Fruit fly (Drosophila melanogaster): ENCODE results near the gene I-t.
A peak's percentile ranks its signal among the peaks of the same experiment; 100 is the strongest.

Gene I-t

DNA sequence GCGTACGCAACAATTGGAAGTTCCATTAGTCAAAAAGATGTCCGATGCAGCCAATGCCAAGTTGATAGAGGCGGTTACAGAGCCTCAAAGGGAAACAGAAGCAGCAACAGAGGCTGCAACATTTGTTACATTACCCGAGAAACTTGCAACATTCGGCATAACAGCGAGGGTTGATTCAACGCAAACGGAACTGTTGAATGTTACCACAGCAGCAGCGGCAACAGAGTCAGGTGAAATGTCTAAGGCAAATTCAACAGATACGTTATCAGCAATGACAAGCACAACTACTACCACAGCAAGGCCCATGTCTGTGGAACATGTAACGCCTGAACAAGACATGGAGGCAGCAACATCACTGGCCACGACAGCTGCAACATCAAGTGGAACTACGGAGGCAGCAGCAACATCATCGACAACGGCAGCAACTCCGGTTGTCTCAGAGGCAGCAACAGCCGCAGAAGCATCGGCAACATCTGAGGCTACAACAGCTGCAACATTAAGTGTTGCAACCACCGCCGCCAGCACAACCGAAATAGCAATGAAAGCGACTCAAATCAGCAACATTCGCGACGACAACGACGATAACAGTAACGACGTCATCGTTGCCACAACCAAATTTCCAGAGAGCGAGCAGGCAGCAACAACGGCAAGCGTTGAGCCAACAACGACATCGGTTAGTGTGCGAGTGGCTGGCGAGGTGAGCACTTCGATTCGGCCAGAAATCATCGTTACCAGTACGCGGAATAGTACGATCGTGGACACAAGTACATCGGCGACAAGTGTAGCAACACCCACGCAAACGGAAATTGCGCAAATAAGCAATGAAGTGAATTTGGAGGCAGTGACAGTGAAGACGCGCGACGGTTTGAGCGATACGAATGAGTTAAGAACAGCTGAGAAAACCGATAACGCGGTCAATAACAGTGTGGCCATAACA is 34.5 kb upstream of the I-t start:
- peak; percentile 58 for TF ChIP-seq Eip78C (GFP tag)
- TF ChIP-seq CG16779 (tag; optimal IDR thresholded peaks at IDR 0.05): no peak
- TF ChIP-seq vri (GFP tag; optimal IDR thresholded peaks at IDR 0.05): peak; percentile 62
- TF ChIP-seq CG3919 (GFP tag; optimal IDR thresholded peaks at IDR 0.05): peak; percentile 34
- TF ChIP-seq Sox15 (GFP tag; optimal IDR thresholded peaks at IDR 0.05): no peak
- TF ChIP-seq CG6854 (GFP tag; optimal IDR thresholded peaks at IDR 0.05): no peak
- no peak for TF ChIP-seq cyc (GFP tag; optimal IDR thresholded peaks at IDR 0.05)

DNA sequence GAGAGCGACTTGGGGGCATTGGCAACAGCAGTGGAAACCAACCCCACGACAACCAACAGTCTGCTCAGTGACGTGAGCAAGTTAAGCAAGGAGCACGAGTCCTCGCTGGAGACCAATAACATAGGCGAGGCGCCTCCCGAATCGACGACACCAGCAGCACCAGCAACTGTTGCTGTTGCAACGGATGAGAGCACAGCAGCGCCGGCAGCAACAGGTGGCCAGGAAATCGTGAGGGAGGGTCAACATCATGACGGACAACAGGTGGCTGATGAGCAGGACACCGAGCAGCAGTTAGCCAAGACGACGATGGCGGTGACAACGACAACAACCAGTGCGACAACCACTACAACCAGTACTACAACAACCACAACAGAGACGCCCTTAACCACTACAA is 33.9 kb upstream of the I-t start:
- no peak for TF ChIP-seq Hr39 (GFP tag; optimal IDR thresholded peaks at IDR 0.05)
- TF ChIP-seq CG9139 (GFP tag; optimal IDR thresholded peaks at IDR 0.05): no peak
- no peak for TF ChIP-seq Blimp-1 (GFP tag; optimal IDR thresholded peaks at IDR 0.05)
- no peak for TF ChIP-seq CG11762 (GFP tag; optimal IDR thresholded peaks at IDR 0.05; ENCODE audit: insufficient read depth)
- no peak for TF ChIP-seq esn (GFP tag; optimal IDR thresholded peaks at IDR 0.05)
- TF ChIP-seq cyc (GFP tag; optimal IDR thresholded peaks at IDR 0.05): no peak
- TF ChIP-seq CG3032 (tag; optimal IDR thresholded peaks at IDR 0.05): no peak
- TF ChIP-seq CG32006 (GFP tag; optimal IDR thresholded peaks at IDR 0.05): no peak

DNA sequence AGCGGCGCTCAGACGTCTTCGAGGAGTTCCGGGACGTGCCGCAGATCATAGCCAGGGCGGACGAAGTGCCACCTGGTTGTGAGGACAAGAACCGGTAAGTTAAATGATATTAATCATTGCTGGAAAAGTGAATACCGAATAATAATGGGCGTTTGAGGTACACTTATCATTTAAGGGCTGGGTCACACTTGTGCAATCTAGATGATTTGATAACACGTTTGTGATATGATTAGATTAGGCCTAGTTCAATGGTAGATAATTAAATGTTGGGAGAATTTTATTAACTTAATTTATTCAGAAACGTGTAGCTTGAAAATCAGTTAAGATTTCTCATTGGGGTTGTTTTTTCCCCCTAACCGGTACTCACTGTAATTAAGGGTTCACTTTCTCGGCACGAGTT is 32.9 kb upstream of the I-t start:
- TF ChIP-seq Blimp-1 (GFP tag; optimal IDR thresholded peaks at IDR 0.05) (no peak), Lpt (GFP tag; optimal IDR thresholded peaks at IDR 0.05) (no peak), CG6163 (GFP tag; IDR thresholded peaks at IDR 0.05) (no peak), svp (GFP tag) (no peak), CG9139 (GFP tag; optimal IDR thresholded peaks at IDR 0.05) (no peak), Sox14 (GFP tag; optimal IDR thresholded peaks at IDR 0.05) (no peak), Hr39 (GFP tag; optimal IDR thresholded peaks at IDR 0.05) (no peak)

DNA sequence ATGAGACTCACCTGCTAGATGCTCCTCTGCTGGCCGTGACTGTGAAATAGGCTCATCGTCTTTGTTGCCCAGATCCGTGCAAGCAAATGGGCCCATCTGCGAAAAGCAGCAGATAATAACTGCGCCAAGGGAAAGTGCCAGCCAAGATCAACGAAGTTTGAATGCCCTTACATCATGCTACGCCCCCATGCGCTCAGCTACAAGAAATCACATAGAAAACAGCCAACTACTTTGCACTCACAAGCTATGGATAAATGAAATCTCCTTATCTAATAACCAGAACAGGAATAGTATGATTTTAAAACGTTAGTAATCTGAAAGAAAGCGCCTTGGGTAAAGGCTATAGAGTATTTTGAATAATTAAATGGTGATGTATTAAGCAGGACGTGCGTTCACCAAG is 32.0 kb upstream of the I-t start:
- peak; percentile 47 for TF ChIP-seq lz (GFP tag; optimal IDR thresholded peaks at IDR 0.05)
- TF ChIP-seq Sox15 (GFP tag; optimal IDR thresholded peaks at IDR 0.05): peak; percentile 6
- TF ChIP-seq CG4318 (GFP tag; optimal IDR thresholded peaks at IDR 0.05): no peak
- no peak for TF ChIP-seq CG9139 (GFP tag; optimal IDR thresholded peaks at IDR 0.05)
- TF ChIP-seq Hr4 (GFP tag; optimal IDR thresholded peaks at IDR 0.05): no peak
- no peak for TF ChIP-seq Sox102F (GFP tag; optimal IDR thresholded peaks at IDR 0.05)
- TF ChIP-seq CG6808 (GFP tag; optimal IDR thresholded peaks at IDR 0.05): peak; percentile 24
- no peak for TF ChIP-seq spab (GFP tag; optimal IDR thresholded peaks at IDR 0.05)
- TF ChIP-seq CG11902 (GFP tag; optimal IDR thresholded peaks at IDR 0.05): peak; percentile 1
- no peak for TF ChIP-seq CG6854 (GFP tag; optimal IDR thresholded peaks at IDR 0.05)
- TF ChIP-seq svp (GFP tag): peak; percentile 49
- no peak for TF ChIP-seq fkh (GFP tag; optimal IDR thresholded peaks at IDR 0.05)
- TF ChIP-seq dac (GFP tag; optimal IDR thresholded peaks at IDR 0.05): no peak
- TF ChIP-seq cyc (GFP tag; optimal IDR thresholded peaks at IDR 0.05): peak; percentile 37
- TF ChIP-seq CG6792 (GFP tag; optimal IDR thresholded peaks at IDR 0.05): peak; percentile 36
- TF ChIP-seq CG10631 (GFP tag; optimal IDR thresholded peaks at IDR 0.05): peak; percentile 20
- TF ChIP-seq vri (GFP tag; optimal IDR thresholded peaks at IDR 0.05): no peak
- no peak for TF ChIP-seq CG11762 (GFP tag; optimal IDR thresholded peaks at IDR 0.05; ENCODE audit: insufficient read depth)
- TF ChIP-seq fd59A (GFP tag; optimal IDR thresholded peaks at IDR 0.05): no peak
- TF ChIP-seq CG3919 (GFP tag; optimal IDR thresholded peaks at IDR 0.05): peak; percentile 33
- TF ChIP-seq CG8319 (GFP tag; optimal IDR thresholded peaks at IDR 0.05): peak; percentile 18
- no peak for TF ChIP-seq Lpt (GFP tag; optimal IDR thresholded peaks at IDR 0.05)
- TF ChIP-seq achi (GFP tag; optimal IDR thresholded peaks at IDR 0.05): peak; percentile 2
- TF ChIP-seq Eip78C (GFP tag): peak; percentile 85
- peak; percentile 16 for TF ChIP-seq CG31627 (GFP tag; optimal IDR thresholded peaks at IDR 0.05)
- no peak for TF ChIP-seq salr (GFP tag; optimal IDR thresholded peaks at IDR 0.05)
- TF ChIP-seq Sox14 (GFP tag; optimal IDR thresholded peaks at IDR 0.05): peak; percentile 37
- TF ChIP-seq CG34406 (GFP tag; optimal IDR thresholded peaks at IDR 0.05): no peak
- peak; percentile 35 to 42 for TF ChIP-seq ss (GFP tag; optimal IDR thresholded peaks at IDR 0.05)
- TF ChIP-seq pdm3 (GFP tag; optimal IDR thresholded peaks at IDR 0.05): no peak
- TF ChIP-seq CG8119 (GFP tag; IDR thresholded peaks at IDR 0.05): no peak
- no peak for TF ChIP-seq CG1621 (tag; optimal IDR thresholded peaks at IDR 0.05)
- TF ChIP-seq Smox (GFP tag; optimal IDR thresholded peaks at IDR 0.05): no peak
- TF ChIP-seq CG10669 (GFP tag; optimal IDR thresholded peaks at IDR 0.05): peak; percentile 37
- TF ChIP-seq Ets96B (tag; optimal IDR thresholded peaks at IDR 0.05): peak; percentile 16

Measured in whole organism, prepupa.